Fruit fly (Drosophila melanogaster) whole organism, embryonic: Measurements from ENCODE around the gene CG34183.

Source experiments
- CG10462 ChIP-seq: fragments of 200-800 bp; sonication (Bioruptor generic); optimal IDR thresholded peaks from 2 replicates; lab custom pipeline; 2016; ENCODE audit warnings: missing biosample characterization, missing genetic modification characterization
- CG11504 ChIP-seq: fragments of 200-800 bp; sonication (Bioruptor generic); optimal IDR thresholded peaks from 3 replicates; lab custom pipeline; 2019; ENCODE audit warnings: missing biosample characterization, mild to moderate bottlenecking, missing genetic modification characterization, moderate library complexity
- CG12236 ChIP-seq: fragments of 200-800 bp; sonication (Bioruptor generic); optimal IDR thresholded peaks from 2 replicates; lab custom pipeline; 2016; ENCODE audit warnings: missing biosample characterization, missing genetic modification characterization
- CG13624 ChIP-seq: fragments of 200-800 bp; sonication (Bioruptor generic); optimal IDR thresholded peaks from 2 replicates; lab custom pipeline; 2016; ENCODE audit warnings: missing biosample characterization, missing genetic modification characterization
- CG15269 ChIP-seq: fragments of 200-800 bp; sonication (Bioruptor generic); optimal IDR thresholded peaks from 2 replicates; lab custom pipeline; 2018; ENCODE audit warnings: missing biosample characterization, mild to moderate bottlenecking, missing genetic modification characterization, moderate library complexity
- CG15696 ChIP-seq: fragments of 200-800 bp; sonication (Bioruptor generic); optimal IDR thresholded peaks from 2 replicates; lab custom pipeline; 2019; ENCODE audit warnings: missing biosample characterization, mild to moderate bottlenecking, missing genetic modification characterization, moderate library complexity
- CG16813 ChIP-seq: fragments of 200-800 bp; sonication (Bioruptor generic); IDR thresholded peaks from 3 replicates; pipeline ENCODE4 v1.3.6; 2022; ENCODE audit warnings: missing biosample characterization, missing genetic modification characterization; ENCODE audit not compliant: partially characterized antibody
- CG18011 ChIP-seq: fragments of 200-800 bp; sonication (Bioruptor generic); optimal IDR thresholded peaks from 2 replicates; lab custom pipeline; 2017; ENCODE audit warnings: missing biosample characterization, missing genetic modification characterization, mild to moderate bottlenecking, moderate library complexity, missing genotype
- CG2120 ChIP-seq: fragments of 200-800 bp; sonication (Bioruptor generic); optimal IDR thresholded peaks from 3 replicates; lab custom pipeline; 2016; ENCODE audit warnings: missing biosample characterization, missing genetic modification characterization
- CG30403 ChIP-seq: fragments of 200-800 bp; sonication (Bioruptor generic); optimal IDR thresholded peaks from 3 replicates; lab custom pipeline; 2016; ENCODE audit warnings: missing biosample characterization, missing genetic modification characterization
- CG3163 ChIP-seq: fragments of 200-800 bp; sonication (Bioruptor generic); optimal IDR thresholded peaks from 3 replicates; lab custom pipeline; 2016; ENCODE audit warnings: missing biosample characterization, missing genetic modification characterization
- CG33213 ChIP-seq: fragments of 200-800 bp; sonication (Bioruptor generic); optimal IDR thresholded peaks from 3 replicates; lab custom pipeline; 2016; ENCODE audit warnings: missing biosample characterization, missing genetic modification characterization
- CG3726 ChIP-seq: fragments of 200-800 bp; sonication (Bioruptor generic); IDR thresholded peaks from 3 replicates; pipeline ENCODE4, ENCODE4 v1.3.6; 2022; ENCODE audit warnings: missing biosample characterization, missing genetic modification characterization
- CG4707 ChIP-seq: fragments of 200-800 bp; sonication (Bioruptor generic); optimal IDR thresholded peaks from 2 replicates; lab custom pipeline; 2018; ENCODE audit warnings: missing biosample characterization, mild to moderate bottlenecking, missing genetic modification characterization, moderate library complexity
- CG5245 ChIP-seq: fragments of 200-800 bp; sonication (Bioruptor generic); optimal IDR thresholded peaks from 3 replicates; lab custom pipeline; 2016; ENCODE audit warnings: missing biosample characterization, missing genetic modification characterization
- CG6791 ChIP-seq: fragments of 200-800 bp; sonication (Bioruptor generic); IDR thresholded peaks from 3 replicates; pipeline ENCODE4 v1.3.6; 2022; ENCODE audit warnings: missing biosample characterization, missing genetic modification characterization; ENCODE audit not compliant: partially characterized antibody
- CG8388 ChIP-seq: fragments of 200-800 bp; sonication (Bioruptor generic); optimal IDR thresholded peaks from 2 replicates; lab custom pipeline; 2019; ENCODE audit warnings: missing biosample characterization, mild to moderate bottlenecking, missing genetic modification characterization, moderate library complexity
- CG9727 ChIP-seq: fragments of 200-800 bp; sonication (Bioruptor generic); optimal IDR thresholded peaks from 3 replicates; lab custom pipeline; 2017; ENCODE audit warnings: missing biosample characterization, mild to moderate bottlenecking, missing genetic modification characterization
- CG9876 ChIP-seq: fragments of 200-800 bp; sonication (Bioruptor generic); optimal IDR thresholded peaks from 2 replicates; lab custom pipeline; 2016; ENCODE audit warnings: missing biosample characterization, missing genetic modification characterization
- D19A ChIP-seq: fragments of 200-800 bp; optimal IDR thresholded peaks from 3 replicates; lab custom pipeline; 2019; ENCODE audit warnings: missing biosample characterization, mild to moderate bottlenecking, missing genetic modification characterization, moderate library complexity
- D19B ChIP-seq: fragments of 200-800 bp; sonication (Bioruptor generic); optimal IDR thresholded peaks from 2 replicates; lab custom pipeline; 2017; ENCODE audit warnings: missing biosample characterization, mild to moderate bottlenecking, missing genetic modification characterization
- Dad ChIP-seq: fragments of 200-800 bp; sonication (Bioruptor generic); optimal IDR thresholded peaks from 3 replicates; lab custom pipeline; 2016; ENCODE audit warnings: missing biosample characterization, missing genetic modification characterization
- Fer3 ChIP-seq: fragments of 200-800 bp; sonication (Bioruptor generic); optimal IDR thresholded peaks from 2 replicates; lab custom pipeline; 2018; ENCODE audit warnings: missing biosample characterization, mild to moderate bottlenecking, missing genetic modification characterization, moderate library complexity
- HLH3B ChIP-seq: fragments of 200-800 bp; sonication (Bioruptor generic); IDR thresholded peaks from 2 replicates; pipeline ENCODE4 v1.3.6; 2022; ENCODE audit warnings: missing biosample characterization, missing genetic modification characterization
- HLH4C ChIP-seq: fragments of 200-800 bp; sonication (Bioruptor generic); IDR thresholded peaks from 3 replicates; pipeline ENCODE4 v1.3.6; 2022; ENCODE audit warnings: missing biosample characterization, missing genetic modification characterization; ENCODE audit not compliant: partially characterized antibody
- HmgZ ChIP-seq: fragments of 200-800 bp; sonication (Bioruptor generic); optimal IDR thresholded peaks from 2 replicates; lab custom pipeline; 2018; ENCODE audit warnings: missing biosample characterization, mild to moderate bottlenecking, missing genetic modification characterization
- Jarid2 ChIP-seq: fragments of 200-800 bp; sonication (Bioruptor generic); optimal IDR thresholded peaks from 3 replicates; lab custom pipeline; 2017; ENCODE audit warnings: mild to moderate bottlenecking, missing biosample characterization, missing genetic modification reagents, missing genetic modification characterization
- MESR4 ChIP-seq: fragments of 200-800 bp; sonication (Bioruptor generic); optimal IDR thresholded peaks from 2 replicates; lab custom pipeline; 2018; ENCODE audit warnings: missing biosample characterization, mild to moderate bottlenecking, missing genetic modification characterization, moderate library complexity
- Max ChIP-seq: fragments of 200-800 bp; sonication (Bioruptor generic); optimal IDR thresholded peaks from 2 replicates; lab custom pipeline; 2016; ENCODE audit warnings: missing biosample characterization, mild to moderate bottlenecking, missing genetic modification characterization
- Mes4 ChIP-seq: fragments of 200-800 bp; sonication (Bioruptor generic); optimal IDR thresholded peaks from 2 replicates; lab custom pipeline; 2016; ENCODE audit warnings: missing biosample characterization, missing genetic modification characterization
- Xrp1 ChIP-seq: fragments of 200-800 bp; sonication (Bioruptor generic); IDR thresholded peaks from 2 replicates; pipeline ENCODE4 v1.3.6; 2022; ENCODE audit warnings: missing biosample characterization, missing genetic modification characterization
- ab ChIP-seq: fragments of 200-800 bp; sonication (Bioruptor generic); optimal IDR thresholded peaks from 2 replicates; lab custom pipeline; 2016; ENCODE audit warnings: missing biosample characterization, missing genetic modification characterization
- ac ChIP-seq: fragments of 200-800 bp; sonication (Bioruptor generic); optimal IDR thresholded peaks from 3 replicates; lab custom pipeline; 2017; ENCODE audit warnings: missing biosample characterization, mild to moderate bottlenecking, missing genetic modification characterization
- chm ChIP-seq: fragments of 200-800 bp; sonication (Bioruptor generic); IDR thresholded peaks from 2 replicates; pipeline ENCODE4 v1.3.6; 2022; ENCODE audit warnings: missing biosample characterization, missing genetic modification characterization
- crol ChIP-seq: fragments of 200-800 bp; sonication (Bioruptor generic); IDR thresholded peaks from 2 replicates; pipeline ENCODE4 v1.3.6; 2022; ENCODE audit warnings: missing biosample characterization, missing genetic modification characterization
- crp ChIP-seq, 2 experiments: fragments of 200-800 bp; sonication (Bioruptor generic); optimal IDR thresholded peaks; 2 replicates in 1 of 2; 3 replicates in 1 of 2; lab custom pipeline; 2017; ENCODE audit warnings: missing biosample characterization in 2 of 2, missing genetic modification characterization in 2 of 2, mild to moderate bottlenecking in 1 of 2, moderate library complexity in 1 of 2
- da ChIP-seq: fragments of 200-800 bp; sonication (Bioruptor generic); optimal IDR thresholded peaks from 2 replicates; lab custom pipeline; 2016; ENCODE audit warnings: missing biosample characterization, missing genetic modification characterization
- dmrt99B ChIP-seq: fragments of 200-800 bp; sonication (Bioruptor generic); optimal IDR thresholded peaks from 2 replicates; lab custom pipeline; 2018; ENCODE audit warnings: missing biosample characterization, mild to moderate bottlenecking, missing genetic modification characterization, moderate library complexity
- fru ChIP-seq: fragments of >200 bp; optimal IDR thresholded peaks from 2 replicates; lab custom pipeline; 2017
- ftz-f1 ChIP-seq: fragments of 200-800 bp; sonication (Bioruptor generic); optimal IDR thresholded peaks from 2 replicates; lab custom pipeline; 2016; ENCODE audit warnings: missing biosample characterization, missing genetic modification characterization
- gsb-n ChIP-seq: fragments of 200-800 bp; sonication (Bioruptor generic); optimal IDR thresholded peaks from 3 replicates; lab custom pipeline; 2018; ENCODE audit warnings: missing biosample characterization, mild to moderate bottlenecking, missing genetic modification characterization
- jigr1 ChIP-seq: fragments of 200-800 bp; sonication (Bioruptor generic); IDR thresholded peaks from 3 replicates; pipeline ENCODE4 v1.3.6; 2022; ENCODE audit warnings: missing biosample characterization, missing genetic modification characterization
- nerfin-2 ChIP-seq: fragments of 200-800 bp; sonication (Bioruptor generic); IDR thresholded peaks from 2 replicates; pipeline ENCODE4 v1.3.6; 2022; ENCODE audit warnings: missing biosample characterization, missing genetic modification characterization; ENCODE audit not compliant: partially characterized antibody
- salm ChIP-seq: fragments of 200-800 bp; sonication (Bioruptor generic); optimal IDR thresholded peaks from 2 replicates; lab custom pipeline; 2018; ENCODE audit warnings: missing biosample characterization, mild to moderate bottlenecking, missing genetic modification characterization
- sc ChIP-seq, 3 experiments: fragments of >200 bp in 2 of 3; fragments of 200-800 bp in 1 of 3; sonication (Bioruptor generic) in 1 of 3; optimal IDR thresholded peaks; 2 replicates in 2 of 3; 3 replicates in 1 of 3; lab custom pipeline; 2017; ENCODE audit warnings: mild to moderate bottlenecking in 1 of 3, missing biosample characterization in 1 of 3, missing genetic modification characterization in 1 of 3, missing genetic modification reagents in 1 of 3
- sens ChIP-seq: fragments of 200-800 bp; sonication (Bioruptor generic); peaks from one replicate; lab custom pipeline; 2016; ENCODE audit warnings: missing biosample characterization, missing genetic modification characterization
- sug ChIP-seq: fragments of 200-800 bp; optimal IDR thresholded peaks from 2 replicates; lab custom pipeline; 2019; ENCODE audit warnings: missing biosample characterization, mild to moderate bottlenecking, missing genetic modification characterization, moderate library complexity
- vnd ChIP-seq: fragments of 200-800 bp; sonication (Bioruptor generic); IDR thresholded peaks from 3 replicates; pipeline ENCODE4 v1.3.6; 2022; ENCODE audit warnings: missing biosample characterization, missing genetic modification characterization; ENCODE audit not compliant: partially characterized antibody
- zen2 ChIP-seq: fragments of 200-800 bp; sonication (Bioruptor generic); IDR thresholded peaks from 3 replicates; pipeline ENCODE4 v1.3.6; 2022; ENCODE audit warnings: missing biosample characterization, missing genetic modification characterization; ENCODE audit not compliant: partially characterized antibody

CG34183 gene

dm6 chr2L:9897296-9897695, 6.7 kb upstream of the CG34183 start, which contains the start of gene RpS2 (continued):
- TF ChIP-seq HLH4C (GFP tag; lab: Robert Waterston, UW) (peak; percentile 98), CG3163 (GFP tag; lab: Kevin White, UChicago) (peak; percentile 25), vnd (GFP tag; lab: Robert Waterston, UW) (peak; percentile 98), ac (peak; percentile 10), CG30403 (GFP tag; lab: Kevin White, UChicago) (peak; percentile 38), CG33213 (GFP tag; lab: Kevin White, UChicago) (peak; percentile 39), CG13624 (GFP tag; lab: Kevin White, UChicago) (peak; percentile 33), MESR4 (peak; percentile 99), Max (GFP tag; lab: Kevin White, UChicago) (peak; percentile 42), CG6791 (GFP tag; lab: Robert Waterston, UW) (peak; percentile 99), jigr1 (GFP tag; lab: Robert Waterston, UW) (peak; percentile 18; the same call in 1 of the 3 replicates), CG9727 (peak; percentile 26), zen2 (GFP tag; lab: Robert Waterston, UW) (peak; percentile 99), CG16813 (peak; percentile 99), Dad (GFP tag; lab: Kevin White, UChicago) (peak; percentile 5), Jarid2 (GFP tag; lab: Kevin White, UChicago) (peak; percentile 13), salm (tag; lab: Kevin White, UChicago) (peak; percentile 60), CG3726 (GFP tag; lab: Robert Waterston, UW) (no peak), CG8388 (GFP tag; lab: Kevin White, UChicago) (peak; percentile 5), chm (peak; percentile 87), nerfin-2 (GFP tag; lab: Robert Waterston, UW) (peak; percentile 96), Fer3 (tag; lab: Kevin White, UChicago) (peak; percentile 50), HmgZ (tag; lab: Kevin White, UChicago) (peak; percentile 75)

dm6 chr2L:9894871-9895364, 4.3 kb upstream of the CG34183 start, which contains the start of gene Bka:
Gene Bka (plus strand): TSS chr2L:9895287.
- no peak for TF ChIP-seq salm (tag; lab: Kevin White, UChicago)
- no peak for TF ChIP-seq CG12236 (GFP tag; lab: Kevin White, UChicago)
- no peak for TF ChIP-seq CG10462 (GFP tag; lab: Kevin White, UChicago)
- TF ChIP-seq ftz-f1 (GFP tag; lab: Kevin White, UChicago): no peak
- peak; percentile 63 to 94 for TF ChIP-seq crp (GFP tag; optimal IDR thresholded peaks at IDR 0.05; lab: Kevin White, UChicago)
- no peak for TF ChIP-seq CG9876
- peak; percentile 25 for TF ChIP-seq CG15696 (tag; lab: Kevin White, UChicago)
- TF ChIP-seq crol (GFP tag; lab: Robert Waterston, UW): no peak
- no peak for TF ChIP-seq CG11504 (tag; lab: Kevin White, UChicago)
- TF ChIP-seq CG5245 (GFP tag; lab: Kevin White, UChicago): no peak
- peak; percentile 79 for TF ChIP-seq sens
- TF ChIP-seq D19A: peak; percentile 60
- TF ChIP-seq Mes4 (GFP tag; lab: Kevin White, UChicago): no peak
- TF ChIP-seq Xrp1 (GFP tag; lab: Robert Waterston, UW): no peak
- TF ChIP-seq D19B (GFP tag; lab: Kevin White, UChicago): no peak
- TF ChIP-seq gsb-n: peak; percentile 66
- TF ChIP-seq sc (optimal IDR thresholded peaks at IDR 0.05; lab: Kevin White, UChicago): no peak
- peak; percentile 43 for TF ChIP-seq sc (GFP tag; optimal IDR thresholded peaks at IDR 0.05; lab: Kevin White, UChicago)
- TF ChIP-seq dmrt99B (tag; lab: Kevin White, UChicago): no peak
- TF ChIP-seq CG18011 (GFP tag; lab: Kevin White, UChicago): peak; percentile 22
- no peak for TF ChIP-seq fru (lab: Kevin White, UChicago)
- TF ChIP-seq HLH3B (GFP tag; lab: Robert Waterston, UW): no peak
- no peak for TF ChIP-seq da (GFP tag; lab: Kevin White, UChicago)
- no peak for TF ChIP-seq ab (GFP tag; lab: Kevin White, UChicago)
- peak; percentile 37 for TF ChIP-seq CG4707
- TF ChIP-seq Jarid2 (GFP tag; lab: Kevin White, UChicago): peak; percentile 53
- peak; percentile 75 for TF ChIP-seq sug (tag; lab: Kevin White, UChicago)
- TF ChIP-seq CG2120: no peak
- peak; percentile 24 for TF ChIP-seq CG15269 (tag; lab: Kevin White, UChicago)
